Fruit fly (Drosophila melanogaster): ENCODE data around the gene kuk.

Gene kuk

DNA sequence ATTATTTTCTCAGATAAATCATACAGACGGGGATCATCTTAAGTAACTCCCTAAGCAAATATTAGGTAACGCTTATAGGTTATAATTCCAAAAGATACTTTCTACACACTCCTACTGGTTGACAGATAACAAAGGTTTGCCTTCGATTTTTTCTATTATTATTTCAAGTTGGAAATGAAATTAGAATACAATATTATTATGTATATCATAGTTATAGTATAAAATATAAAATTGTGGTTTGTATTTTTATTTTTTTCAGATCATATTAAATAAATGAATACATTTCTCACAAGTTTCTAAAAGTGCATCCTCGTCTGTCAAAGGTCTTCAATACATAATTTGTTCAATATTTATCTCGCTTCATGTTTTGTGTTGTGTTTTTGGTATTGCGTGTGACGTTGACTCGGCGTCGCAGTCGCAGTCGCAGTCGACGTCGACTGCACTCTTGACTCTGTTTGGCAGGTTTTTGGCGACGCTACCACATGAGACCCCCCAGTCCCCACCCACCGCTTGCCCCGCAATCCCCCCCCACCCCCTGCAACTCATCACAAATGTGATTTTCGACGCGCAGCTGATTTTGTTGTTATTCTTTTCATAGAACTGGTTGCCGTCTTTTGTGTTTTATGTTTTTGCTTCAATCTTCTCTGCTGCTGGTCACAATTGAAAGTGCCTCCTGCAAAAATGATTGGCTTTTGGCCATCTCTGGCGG lies 42.9 kb downstream of the kuk start:
- TF ChIP-seq CTCF (optimal IDR thresholded peaks at IDR 0.05), result no peak
- no peak for TF ChIP-seq CG8478 (optimal IDR thresholded peaks at IDR 0.05)

DNA sequence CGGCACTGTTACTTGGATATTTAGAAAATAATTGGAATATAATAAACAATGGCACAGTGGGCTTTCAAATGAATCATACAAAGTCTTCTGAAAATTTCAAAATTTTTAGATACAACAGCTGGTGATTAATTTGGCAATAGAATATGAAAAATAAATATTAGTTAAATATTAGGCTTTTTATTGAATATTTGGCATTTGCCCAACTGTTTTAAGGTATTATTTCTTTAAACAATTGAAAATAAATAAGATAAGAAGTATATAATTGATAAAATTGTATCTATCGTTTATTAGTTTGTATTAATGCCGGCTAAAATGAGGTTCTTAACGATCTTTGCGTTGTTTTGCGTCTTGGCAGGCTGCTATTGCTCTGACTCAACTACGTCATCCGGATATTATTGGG lies 44.1 kb downstream of the kuk start, which contains the start of gene CG45079:
TSS of gene CG45079 (plus strand) at position 301 of the 400 bp plus-strand sequence.
- TF ChIP-seq CG8478 (optimal IDR thresholded peaks at IDR 0.05) (no peak), CTCF (optimal IDR thresholded peaks at IDR 0.05) (no peak)

DNA sequence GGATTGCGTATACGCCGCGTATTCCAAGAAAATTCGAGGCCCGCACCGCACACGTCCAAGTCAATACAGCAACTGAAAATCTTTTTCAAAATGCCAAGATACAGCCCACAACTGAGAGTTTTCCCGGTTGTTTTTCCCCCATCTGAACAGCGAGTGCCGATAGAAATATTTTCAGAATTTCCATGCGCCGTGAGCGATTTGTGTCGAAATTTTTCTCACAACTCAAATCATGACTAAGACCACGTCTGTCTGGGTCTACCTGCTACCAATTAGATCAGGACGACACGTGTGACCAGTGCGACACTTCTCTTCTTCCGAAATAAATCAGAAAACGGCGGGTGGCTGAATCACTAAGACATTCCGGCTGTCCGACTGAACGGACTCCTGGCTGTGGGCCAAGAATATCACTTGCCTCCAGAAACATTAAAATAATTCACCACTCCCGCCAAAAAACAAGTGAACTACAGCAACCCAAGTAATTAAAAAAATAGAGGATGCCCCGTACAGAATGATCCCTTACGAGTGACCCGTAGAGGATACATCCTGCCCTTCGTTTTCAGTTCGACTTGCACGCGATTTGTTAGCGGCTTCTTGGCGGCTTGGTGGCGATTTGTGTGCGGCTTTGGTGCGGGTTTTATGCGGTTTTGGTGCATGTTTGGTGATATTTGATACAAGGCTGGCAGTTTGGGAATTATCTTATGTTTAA lies 45.4 kb downstream of the kuk start, which contains the start of gene cher:
TSS of gene cher (minus strand) at position 51 of the 706 bp plus-strand sequence.
- TF ChIP-seq CTCF (optimal IDR thresholded peaks at IDR 0.05) (no peak), CG8478 (optimal IDR thresholded peaks at IDR 0.05) (no peak)

DNA sequence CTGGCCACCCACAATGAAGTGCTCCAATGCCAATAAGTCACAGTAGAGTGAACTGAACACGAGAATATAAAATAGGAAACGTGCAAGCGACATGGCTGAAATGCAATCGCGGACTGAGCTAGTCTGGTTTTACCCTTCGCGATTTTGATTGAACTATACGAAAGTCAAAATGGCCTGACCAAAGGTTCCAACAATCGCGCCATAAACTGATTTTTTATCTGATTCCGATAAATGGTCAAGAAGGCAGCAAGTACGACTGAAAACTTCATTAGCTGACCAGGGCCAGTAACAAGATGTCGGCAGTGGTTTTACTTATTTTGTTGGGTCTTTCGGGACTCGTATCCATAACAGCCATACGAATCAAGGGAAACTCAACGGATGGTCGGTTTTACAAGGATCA lies 46.8 kb downstream of the kuk start, which contains the start of the genes CG17477 and CG31269:
TSS of gene CG17477 (minus strand) at position 101 of the 400 bp plus-strand sequence.
TSS of gene CG31269 (plus strand) at position 289 of the 400 bp plus-strand sequence.
- no peak for TF ChIP-seq CTCF (optimal IDR thresholded peaks at IDR 0.05)

DNA sequence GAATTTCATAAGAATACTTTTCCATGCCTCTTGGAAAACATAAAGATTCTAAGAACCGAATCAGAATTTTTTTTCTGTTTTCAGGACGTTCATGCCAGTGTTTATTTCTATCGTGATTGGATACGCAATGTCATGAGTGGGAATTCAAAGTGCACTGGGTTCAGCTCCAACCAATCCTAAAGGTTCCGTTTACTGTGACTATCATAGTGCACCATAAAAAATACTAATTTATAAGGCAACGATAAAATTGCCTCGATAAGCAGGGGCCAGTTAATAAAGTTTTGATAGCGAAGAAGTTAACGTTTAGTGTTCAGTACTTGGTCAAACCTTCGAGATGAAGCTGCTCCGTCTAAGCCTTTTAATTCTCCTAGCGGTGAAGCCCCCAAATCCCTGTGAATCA lies 47.9 kb downstream of the kuk start, which contains the start of gene CG31265:
TSS of gene CG31265 (plus strand) at position 301 of the 400 bp plus-strand sequence.
- TF ChIP-seq CG8478 (optimal IDR thresholded peaks at IDR 0.05), result no peak
- TF ChIP-seq CTCF (optimal IDR thresholded peaks at IDR 0.05), result no peak

DNA sequence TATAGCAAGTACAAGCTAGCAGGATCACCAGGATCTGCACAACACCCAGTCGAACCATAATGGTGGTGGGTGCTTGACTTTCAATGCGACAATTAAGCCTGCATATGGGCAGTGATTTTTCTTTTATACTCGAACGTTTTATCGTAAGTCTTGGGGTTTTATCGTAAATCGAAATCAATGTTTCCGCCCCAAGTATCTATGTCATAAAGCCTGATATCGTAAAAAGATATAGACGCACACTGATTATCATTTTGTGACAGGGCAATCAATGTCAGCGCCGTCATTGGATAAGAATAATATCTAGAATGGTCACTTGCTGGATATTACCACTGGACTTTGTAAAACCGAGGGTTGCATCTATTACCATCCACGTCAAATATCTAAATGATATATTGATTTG lies 50.3 kb downstream of the kuk start, which contains the start of gene CG17475:
TSS of gene CG17475 (minus strand) at position 101 of the 400 bp plus-strand sequence.
- no peak for TF ChIP-seq CG8478 (optimal IDR thresholded peaks at IDR 0.05)
- no peak for TF ChIP-seq CTCF (optimal IDR thresholded peaks at IDR 0.05)

DNA sequence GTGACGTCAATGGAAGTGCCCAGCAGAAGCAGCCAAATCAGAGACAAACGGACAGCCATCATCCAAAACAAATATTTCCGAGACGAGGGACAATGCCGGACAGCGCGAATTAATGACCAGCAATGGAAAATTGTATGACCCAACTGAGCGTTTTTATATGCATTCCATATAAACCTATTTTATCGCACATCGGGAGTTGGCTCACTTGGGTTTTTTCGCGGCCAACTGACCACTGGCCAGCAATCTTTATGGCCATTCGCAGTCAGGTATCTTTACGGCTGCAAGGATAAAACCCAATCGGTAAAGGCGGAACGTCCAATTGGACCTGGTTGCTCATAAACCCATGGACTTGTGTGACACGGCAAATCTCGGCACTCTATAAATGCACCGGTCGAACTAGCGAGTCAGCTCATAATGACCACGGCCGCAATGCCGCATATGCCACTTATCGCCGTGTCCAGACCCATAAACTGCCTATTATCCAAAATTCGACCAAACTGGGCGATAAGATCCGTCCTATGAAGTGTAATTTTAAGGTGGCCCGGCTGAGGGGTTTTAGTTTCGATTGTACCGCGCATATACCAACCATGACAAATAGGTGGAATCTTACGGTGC lies 52.2 kb downstream of the kuk start, which contains the start of the genes CG4053 and CG31266:
TSS of gene CG4053 (minus strand) at position 101 of the 615 bp plus-strand sequence.
TSS of gene CG31266 (plus strand) at position 565 of the 615 bp plus-strand sequence.
- TF ChIP-seq CG8478 (optimal IDR thresholded peaks at IDR 0.05) (no peak), CTCF (optimal IDR thresholded peaks at IDR 0.05) (no peak)

DNA sequence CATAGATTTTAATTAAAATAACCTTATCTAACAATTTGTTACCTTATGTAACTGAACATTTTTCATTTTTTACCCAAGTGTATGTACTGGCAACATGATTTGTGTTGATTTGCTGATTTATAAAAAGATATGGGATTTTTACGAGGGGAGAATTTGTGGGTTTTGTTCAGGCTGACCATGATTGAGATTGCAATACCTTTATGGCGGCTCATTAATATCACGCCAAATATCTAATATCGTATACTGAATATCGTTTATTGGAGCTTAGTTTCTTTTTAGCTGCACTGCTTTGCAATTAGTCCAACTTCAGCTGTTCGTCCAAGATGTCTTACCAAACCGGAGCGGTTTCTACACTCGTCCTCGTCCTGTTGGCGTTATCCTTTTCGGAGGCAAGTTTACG lies 53.9 kb downstream of the kuk start, which contains the start of gene CG31267:
TSS of gene CG31267 (plus strand) at position 301 of the 400 bp plus-strand sequence.
- TF ChIP-seq CTCF (optimal IDR thresholded peaks at IDR 0.05) (no peak), CG8478 (optimal IDR thresholded peaks at IDR 0.05) (no peak)
